Worm (Caenorhabditis elegans): ENCODE results near the gene akt-1.
A peak's percentile ranks its signal among the peaks of the same experiment; 100 is the strongest.

- peak; percentile 34 for TF ChIP-seq elt-2 (tag; optimal IDR thresholded peaks at IDR 0.05)
- no peak for TF ChIP-seq alr-1 (tag; optimal IDR thresholded peaks at IDR 0.05; ENCODE audit: borderline replicate concordance)
- TF ChIP-seq jun-1 (tag; optimal IDR thresholded peaks at IDR 0.05), result no peak
- TF ChIP-seq mep-1 (tag; optimal IDR thresholded peaks at IDR 0.05), result no peak
- no peak for TF ChIP-seq skn-1 (tag; optimal IDR thresholded peaks at IDR 0.05)
- no peak for TF ChIP-seq nhr-20 (tag; optimal IDR thresholded peaks at IDR 0.05)
- TF ChIP-seq lsy-2 (tag; optimal IDR thresholded peaks at IDR 0.05), result no peak
Observed at ce11 chrV:10244018-10244720, 4.5 kb upstream of the akt-1 start.

Measured in whole organism, L1 larva.